Worm (Caenorhabditis elegans) whole organism, L4 larva: Measurements from ENCODE around the gene his-42.
A peak's percentile ranks its signal among the peaks of the same experiment; 100 is the strongest.

ENCODE experiments used
- F10B5.3 ChIP-seq: sonication (generic microtip); optimal IDR thresholded peaks from 2 replicates; lab custom pipeline; 2016; ENCODE audit warnings: mild to moderate bottlenecking, missing genetic modification characterization, missing compliant biosample characterization
- Y105C5A.15 ChIP-seq: fragments of 200-800 bp; sonication (Bioruptor generic); IDR thresholded peaks from 2 replicates; pipeline ENCODE4 v1.3.6; 2022; ENCODE audit warnings: missing genetic modification characterization, missing compliant biosample characterization
- attf-4 ChIP-seq: sonication (generic microtip); optimal IDR thresholded peaks from 3 replicates; lab custom pipeline; 2017; ENCODE audit warnings: missing biosample characterization, missing genetic modification characterization
- ceh-20 ChIP-seq: fragments of 200-800 bp; sonication (Bioruptor generic); IDR thresholded peaks from 2 replicates; pipeline ENCODE4 v1.3.6; 2022; ENCODE audit warnings: missing genetic modification reagents, missing genetic modification characterization, missing compliant biosample characterization
- ceh-32 ChIP-seq: sonication (generic microtip); optimal IDR thresholded peaks from 2 replicates; lab custom pipeline; 2016; ENCODE audit warnings: mild to moderate bottlenecking, missing genetic modification characterization, missing compliant biosample characterization; ENCODE audit not compliant: poor library complexity
- ceh-44 ChIP-seq: fragments of 200-800 bp; sonication (Bioruptor generic); IDR thresholded peaks from 2 replicates; pipeline ENCODE4 v1.3.6; 2022; ENCODE audit warnings: missing genetic modification reagents, missing genetic modification characterization, missing compliant biosample characterization
- ceh-62 ChIP-seq: sonication (generic microtip); optimal IDR thresholded peaks from 2 replicates; lab custom pipeline; 2017; ENCODE audit warnings: missing biosample characterization, missing genetic modification characterization
- ctbp-1 ChIP-seq: fragments of 200-800 bp; sonication (Bioruptor generic); IDR thresholded peaks from 2 replicates; pipeline ENCODE4 v1.3.6; 2022; ENCODE audit warnings: missing genetic modification reagents, missing genetic modification characterization, missing compliant biosample characterization
- dmd-8 ChIP-seq: fragments of 200-800 bp; sonication (Bioruptor generic); IDR thresholded peaks from 2 replicates; pipeline ENCODE4 v1.3.6; 2022; ENCODE audit warnings: missing genetic modification characterization, missing compliant biosample characterization
- egl-43 ChIP-seq: fragments of 200-800 bp; sonication (Bioruptor generic); IDR thresholded peaks from 2 replicates; pipeline ENCODE4 v1.3.6; 2022; ENCODE audit warnings: missing genetic modification reagents, missing genetic modification characterization, missing compliant biosample characterization
- fos-1 ChIP-seq: fragments of 150-350 bp; optimal IDR thresholded peaks from 2 replicates; lab custom pipeline; 2014; ENCODE audit warnings: missing biosample characterization, missing genetic modification characterization
- gei-8 ChIP-seq: fragments of 200-800 bp; sonication (Bioruptor generic); optimal IDR thresholded peaks from 2 replicates; lab custom pipeline; 2018; ENCODE audit warnings: mild to moderate bottlenecking, missing genetic modification characterization, missing compliant biosample characterization
- hif-1 ChIP-seq, 2 experiments: sonication (generic microtip); optimal IDR thresholded peaks; 2 replicates each; lab custom pipeline; 2016 to 2017; ENCODE audit warnings: missing compliant biosample characterization in 2 of 2, missing genetic modification characterization in 2 of 2, missing genetic modification reagents in 2 of 2, missing genotype in 2 of 2, mild to moderate bottlenecking in 1 of 2
- hlh-11 ChIP-seq: fragments of 200-800 bp; sonication (Bioruptor generic); optimal IDR thresholded peaks from 2 replicates; lab custom pipeline; 2018; ENCODE audit warnings: mild to moderate bottlenecking, missing genetic modification characterization, missing compliant biosample characterization
- lin-1 ChIP-seq: fragments of 200-800 bp; sonication (Bioruptor generic); IDR thresholded peaks from 2 replicates; pipeline ENCODE4 v1.3.6; 2022; ENCODE audit warnings: missing genetic modification reagents, missing genetic modification characterization, missing compliant biosample characterization
- lsy-2 ChIP-seq, 2 experiments: fragments of 150-350 bp in 1 of 2; sonication (generic microtip) in 1 of 2; optimal IDR thresholded peaks; 2 replicates each; lab custom pipeline; 2014 to 2017; ENCODE audit warnings: missing biosample characterization in 2 of 2, missing genetic modification characterization in 2 of 2
- mdt-29 ChIP-seq: fragments of 200-800 bp; sonication (Bioruptor generic); IDR thresholded peaks from 2 replicates; pipeline ENCODE4 v1.3.6; 2022; ENCODE audit warnings: missing genetic modification reagents, missing genetic modification characterization, missing compliant biosample characterization
- mep-1 ChIP-seq: fragments of 150-350 bp; sonication (generic microtip); optimal IDR thresholded peaks from 3 replicates; lab custom pipeline; 2014; ENCODE audit warnings: missing biosample characterization, missing genetic modification characterization
- nhr-10 ChIP-seq: fragments of 150-350 bp; optimal IDR thresholded peaks from 2 replicates; lab custom pipeline; 2014; ENCODE audit warnings: missing biosample characterization, missing genetic modification characterization
- nhr-11 ChIP-seq: fragments of 150-350 bp; optimal IDR thresholded peaks from 2 replicates; lab custom pipeline; 2014; ENCODE audit warnings: missing biosample characterization, missing genetic modification characterization
- nhr-237 ChIP-seq: sonication (generic microtip); optimal IDR thresholded peaks from 2 replicates; lab custom pipeline; 2017; ENCODE audit warnings: missing biosample characterization, missing genetic modification characterization
- nhr-41 ChIP-seq: fragments of 200-800 bp; sonication (Bioruptor generic); IDR thresholded peaks from 2 replicates; pipeline ENCODE4 v1.3.6; 2022; ENCODE audit warnings: missing genetic modification reagents, missing genetic modification characterization, missing compliant biosample characterization
- nhr-42 ChIP-seq: fragments of 200-800 bp; sonication (Bioruptor generic); IDR thresholded peaks from 2 replicates; pipeline ENCODE4 v1.3.6; 2022; ENCODE audit warnings: missing genetic modification characterization, missing compliant biosample characterization
- pha-4 ChIP-seq, 2 experiments: fragments of 150-350 bp in 1 of 2; fragments of 200-800 bp in 1 of 2; sonication (Bioruptor generic) in 1 of 2; IDR thresholded peaks in 1 of 2; optimal IDR thresholded peaks in 1 of 2; 2 replicates each; pipeline versions ENCODE4 v1.3.6 to Lab custom; 2014 to 2022; ENCODE audit warnings: missing genetic modification characterization in 2 of 2, missing genetic modification reagents in 2 of 2, missing biosample characterization in 1 of 2, missing compliant biosample characterization in 1 of 2
- rbr-2 ChIP-seq: sonication (generic microtip); optimal IDR thresholded peaks from 2 replicates; lab custom pipeline; 2016; ENCODE audit warnings: missing genotype, missing genetic modification characterization, missing compliant biosample characterization
- saeg-2 ChIP-seq: fragments of 200-800 bp; sonication (Bioruptor generic); IDR thresholded peaks from 2 replicates; pipeline ENCODE4 v1.3.6; 2022; ENCODE audit warnings: missing genetic modification reagents, missing genetic modification characterization, missing compliant biosample characterization
- sdz-12 ChIP-seq: fragments of 200-800 bp; sonication (Bioruptor generic); optimal IDR thresholded peaks from 2 replicates; lab custom pipeline; 2018; ENCODE audit warnings: mild to moderate bottlenecking, missing genetic modification characterization, missing compliant biosample characterization
- set-16 ChIP-seq: fragments of 200-800 bp; sonication (Bioruptor generic); IDR thresholded peaks from 2 replicates; pipeline ENCODE4 v1.3.6; 2022; ENCODE audit warnings: missing genetic modification reagents, missing genetic modification characterization, missing compliant biosample characterization
- snpc-4 ChIP-seq: fragments of 150-350 bp; optimal IDR thresholded peaks from 2 replicates; lab custom pipeline; 2014; ENCODE audit warnings: missing biosample characterization, missing genetic modification characterization
- tag-97 ChIP-seq: fragments of 200-800 bp; sonication (Bioruptor generic); IDR thresholded peaks from 2 replicates; pipeline ENCODE4 v1.3.6; 2022; ENCODE audit warnings: missing genetic modification characterization, missing compliant biosample characterization
- unc-62 ChIP-seq, 3 experiments: fragments of 150-350 bp in 1 of 3; sonication (generic microtip); optimal IDR thresholded peaks in 2 of 3; peaks in 1 of 3; 1 replicate in 1 of 3; 2 replicates in 2 of 3; lab custom pipeline; 2014 to 2017; ENCODE audit warnings: missing biosample characterization in 3 of 3, missing genetic modification characterization in 3 of 3, missing genetic modification reagents in 3 of 3, missing genotype in 1 of 3
- zfp-2 ChIP-seq: sonication (generic microtip); optimal IDR thresholded peaks from 2 replicates; lab custom pipeline; 2016; ENCODE audit warnings: mild to moderate bottlenecking, missing genetic modification characterization, missing compliant biosample characterization
- zfp-3 ChIP-seq: fragments of 200-800 bp; sonication (Bioruptor generic); conservative IDR thresholded peaks from 2 replicates; pipeline ENCODE4 v1.3.6; 2022; ENCODE audit warnings: missing genetic modification reagents, missing genetic modification characterization, missing compliant biosample characterization
- zip-11 ChIP-seq: fragments of 200-800 bp; sonication (Bioruptor generic); IDR thresholded peaks from 2 replicates; pipeline ENCODE4 v1.3.6; 2022; ENCODE audit warnings: missing genetic modification characterization, missing compliant biosample characterization
- zip-2 ChIP-seq: fragments of 150-350 bp; optimal IDR thresholded peaks from 2 replicates; lab custom pipeline; 2014; ENCODE audit warnings: missing biosample characterization, missing genetic modification characterization
- ztf-11 ChIP-seq: fragments of 150-350 bp; optimal IDR thresholded peaks from 2 replicates; lab custom pipeline; 2014; ENCODE audit warnings: missing biosample characterization, missing genetic modification characterization

his-42 gene

ce11 chrII:13789714-13790113 lies 38.8 kb downstream of the his-42 start:
- no peak for TF ChIP-seq ceh-44 (GFP tag; lab: Robert Waterston, UW)
- TF ChIP-seq lsy-2 (tag; optimal IDR thresholded peaks at IDR 0.05; lab: Kevin White, UChicago), result no peak
- TF ChIP-seq nhr-42 (GFP tag; lab: Robert Waterston, UW), result peak; percentile 51; the same call in 1 of the 2 replicates
- no peak for TF ChIP-seq dmd-8 (GFP tag; lab: Robert Waterston, UW)
- TF ChIP-seq zip-2 (tag; lab: Kevin White, UChicago), result no peak
- no peak for TF ChIP-seq sdz-12 (GFP tag; lab: Kevin White, UChicago)
- peak in 1 of 2 experiments; percentile 70 for TF ChIP-seq unc-62 (GFP tag; optimal IDR thresholded peaks at IDR 0.05 in 1 of 2; lab: Kevin White, UChicago)
- no peak for TF ChIP-seq unc-62 (tag; optimal IDR thresholded peaks at IDR 0.05; lab: Kevin White, UChicago)
- TF ChIP-seq gei-8 (GFP tag; lab: Kevin White, UChicago), result no peak
- TF ChIP-seq ztf-11 (tag; lab: Kevin White, UChicago), result no peak
- no peak for TF ChIP-seq F10B5.3 (tag; lab: Kevin White, UChicago)
- no peak for TF ChIP-seq ceh-62 (tag; lab: Kevin White, UChicago)
- TF ChIP-seq nhr-237 (tag; lab: Kevin White, UChicago), result no peak
- TF ChIP-seq nhr-11 (tag; lab: Kevin White, UChicago), result no peak
- TF ChIP-seq set-16 (GFP tag; lab: Robert Waterston, UW), result 0 out of 2 replicates have a peak, but pooled peaks have one; percentile 8
- TF ChIP-seq Y105C5A.15 (GFP tag; lab: Robert Waterston, UW), result no peak
- no peak for TF ChIP-seq snpc-4 (tag; lab: Kevin White, UChicago)
- no peak for TF ChIP-seq tag-97 (GFP tag; lab: Robert Waterston, UW)
- no peak for TF ChIP-seq zfp-3 (GFP tag; lab: Robert Waterston, UW)
- no peak for TF ChIP-seq fos-1 (tag; lab: Kevin White, UChicago)
- TF ChIP-seq ctbp-1 (GFP tag; lab: Robert Waterston, UW), result no peak

DNA sequence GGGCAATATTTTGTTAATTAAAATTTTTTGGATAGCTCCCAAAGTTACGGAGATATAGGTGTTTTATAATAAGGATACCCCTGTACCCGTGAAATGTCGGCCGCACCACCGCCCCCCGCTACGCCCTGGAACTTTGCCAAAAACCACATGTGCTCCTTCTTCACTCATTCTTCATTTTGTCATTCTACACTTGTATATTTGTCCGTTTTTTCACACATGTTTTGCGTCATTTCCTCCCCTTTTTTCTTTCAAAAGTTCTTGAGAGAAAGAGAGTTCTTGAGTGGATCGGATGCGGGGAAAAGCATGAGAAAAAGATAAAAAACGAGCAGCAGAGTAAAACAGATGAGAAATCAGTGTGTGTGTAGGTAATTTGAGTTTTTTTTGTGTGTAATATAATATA lies 39.7 kb downstream of the his-42 start:
- TF ChIP-seq ceh-20 (GFP tag; lab: Robert Waterston, UW) (no peak), mep-1 (tag; lab: Kevin White, UChicago) (no peak), ztf-11 (tag; lab: Kevin White, UChicago) (no peak), zip-11 (GFP tag; lab: Robert Waterston, UW) (no peak), nhr-237 (tag; lab: Kevin White, UChicago) (no peak), attf-4 (tag; lab: Kevin White, UChicago) (no peak), nhr-10 (tag; lab: Kevin White, UChicago) (no peak), hif-1 (tag; optimal IDR thresholded peaks at IDR 0.05; lab: Kevin White, UChicago) (no peak), nhr-41 (GFP tag; lab: Robert Waterston, UW) (no peak), zfp-3 (GFP tag; lab: Robert Waterston, UW) (no peak), zfp-2 (no peak), rbr-2 (no peak), egl-43 (GFP tag; lab: Robert Waterston, UW) (no peak), lsy-2 (tag; optimal IDR thresholded peaks at IDR 0.05; lab: Kevin White, UChicago) (no peak), unc-62 (GFP tag; optimal IDR thresholded peaks at IDR 0.05 in 1 of 2; lab: Kevin White, UChicago) (no peak), unc-62 (tag; optimal IDR thresholded peaks at IDR 0.05; lab: Kevin White, UChicago) (no peak), ceh-32 (tag; lab: Kevin White, UChicago) (no peak), hlh-11 (tag; lab: Kevin White, UChicago) (no peak), lin-1 (no peak), F10B5.3 (tag; lab: Kevin White, UChicago) (no peak), Y105C5A.15 (GFP tag; lab: Robert Waterston, UW) (no peak)

DNA sequence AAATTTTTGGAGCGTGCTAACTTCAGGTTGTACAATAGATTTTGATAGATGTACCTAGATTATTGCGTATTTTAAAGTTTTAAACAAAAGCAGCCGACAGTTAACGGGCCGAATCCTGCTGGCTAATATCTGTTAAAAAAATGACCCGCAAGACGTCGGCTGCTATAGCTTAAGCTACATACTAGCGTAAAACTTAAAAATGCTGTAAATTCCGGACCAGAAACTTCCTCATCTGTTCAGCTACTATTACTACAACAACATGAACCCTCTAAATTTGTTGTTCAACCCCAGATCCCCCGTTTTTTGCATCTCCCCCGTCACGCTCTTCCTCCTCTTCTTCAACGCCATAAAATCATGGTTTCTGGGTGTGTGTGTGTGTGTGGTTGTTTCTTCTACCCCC lies 41.6 kb downstream of the his-42 start:
- peak in 1 of 2 experiments; percentile 91 for TF ChIP-seq unc-62 (GFP tag; optimal IDR thresholded peaks at IDR 0.05 in 1 of 2; lab: Kevin White, UChicago)
- TF ChIP-seq unc-62 (tag; optimal IDR thresholded peaks at IDR 0.05; lab: Kevin White, UChicago), result no peak
- TF ChIP-seq mdt-29 (GFP tag; lab: Robert Waterston, UW), result no peak

- TF ChIP-seq pha-4 (GFP tag; IDR thresholded peaks at IDR 0.05; lab: Robert Waterston, UW), result peak; percentile 32; the same call in 1 of the 2 replicates
- no peak for TF ChIP-seq pha-4 (tag; optimal IDR thresholded peaks at IDR 0.05; lab: Kevin White, UChicago)
- TF ChIP-seq saeg-2 (GFP tag; lab: Robert Waterston, UW), result 0 out of 2 replicates have a peak, but pooled peaks have one; percentile 6
- no peak for TF ChIP-seq tag-97 (GFP tag; lab: Robert Waterston, UW)
- peak; percentile 98 for TF ChIP-seq set-16 (GFP tag; lab: Robert Waterston, UW)
- peak; percentile 58; the same call in 1 of the 2 replicates for TF ChIP-seq egl-43 (GFP tag; lab: Robert Waterston, UW)
Measured at ce11 chrII:13785582-13785981, 42.9 kb downstream of the his-42 start.
